Fruit fly (Drosophila melanogaster): ENCODE results near the gene dia.

The dia gene

dm6 chr2L:20807617-20808509 lies 49.9 kb downstream of the dia start:
- TF ChIP-seq EcR (GFP tag; optimal IDR thresholded peaks at IDR 0.05) (no peak), CG8478 (optimal IDR thresholded peaks at IDR 0.05) (no peak), psq (optimal IDR thresholded peaks at IDR 0.05) (no peak), Dll (optimal IDR thresholded peaks at IDR 0.05) (no peak), pan (optimal IDR thresholded peaks at IDR 0.05) (no peak), usp (GFP tag; optimal IDR thresholded peaks at IDR 0.05) (no peak)

- TF ChIP-seq pan (optimal IDR thresholded peaks at IDR 0.05) = no peak
- TF ChIP-seq usp (GFP tag; optimal IDR thresholded peaks at IDR 0.05) = no peak
- TF ChIP-seq EcR (GFP tag; optimal IDR thresholded peaks at IDR 0.05) = no peak
- no peak for TF ChIP-seq psq (optimal IDR thresholded peaks at IDR 0.05)
- TF ChIP-seq CG8478 (optimal IDR thresholded peaks at IDR 0.05) = no peak
- TF ChIP-seq Dll (optimal IDR thresholded peaks at IDR 0.05) = no peak
Measured at dm6 chr2L:20808510-20809195, 50.7 kb downstream of the dia start.

dm6 chr2L:20809229-20809628 lies 51.3 kb downstream of the dia start:
- TF ChIP-seq psq (optimal IDR thresholded peaks at IDR 0.05) (no peak), pan (optimal IDR thresholded peaks at IDR 0.05) (no peak), CG8478 (optimal IDR thresholded peaks at IDR 0.05) (no peak), usp (GFP tag; optimal IDR thresholded peaks at IDR 0.05) (no peak), Dll (optimal IDR thresholded peaks at IDR 0.05) (no peak), EcR (GFP tag; optimal IDR thresholded peaks at IDR 0.05) (no peak)

- no peak for TF ChIP-seq usp (GFP tag; optimal IDR thresholded peaks at IDR 0.05)
- no peak for TF ChIP-seq EcR (GFP tag; optimal IDR thresholded peaks at IDR 0.05)
- no peak for TF ChIP-seq pan (optimal IDR thresholded peaks at IDR 0.05)
- no peak for TF ChIP-seq CG8478 (optimal IDR thresholded peaks at IDR 0.05)
- no peak for TF ChIP-seq Dll (optimal IDR thresholded peaks at IDR 0.05)
- no peak for TF ChIP-seq psq (optimal IDR thresholded peaks at IDR 0.05)
Measured at dm6 chr2L:20811039-20811652, 53.2 kb downstream of the dia start.

dm6 chr2L:20812283-20813189 lies 54.6 kb downstream of the dia start:
- TF ChIP-seq CG8478 (optimal IDR thresholded peaks at IDR 0.05) (no peak), EcR (GFP tag; optimal IDR thresholded peaks at IDR 0.05) (peak in 1 of 2 experiments; percentile 38)

dm6 chr2L:20816140-20816539 lies 58.2 kb downstream of the dia start, which contains the start of gene CG33322:
TSS of gene CG33322 (minus strand) at chr2L:20816240.
- no peak for TF ChIP-seq Dll (optimal IDR thresholded peaks at IDR 0.05)
- TF ChIP-seq usp (GFP tag; optimal IDR thresholded peaks at IDR 0.05) = no peak
- TF ChIP-seq pan (optimal IDR thresholded peaks at IDR 0.05) = no peak
- TF ChIP-seq CG8478 (optimal IDR thresholded peaks at IDR 0.05) = no peak
- no peak for TF ChIP-seq psq (optimal IDR thresholded peaks at IDR 0.05)
- TF ChIP-seq EcR (GFP tag; optimal IDR thresholded peaks at IDR 0.05) = no peak

- TF ChIP-seq Dll (optimal IDR thresholded peaks at IDR 0.05) (no peak), usp (GFP tag; optimal IDR thresholded peaks at IDR 0.05) (no peak), EcR (GFP tag; optimal IDR thresholded peaks at IDR 0.05) (no peak), pan (optimal IDR thresholded peaks at IDR 0.05) (no peak), psq (optimal IDR thresholded peaks at IDR 0.05) (no peak), CG8478 (optimal IDR thresholded peaks at IDR 0.05) (no peak)
Measured at dm6 chr2L:20817170-20817569, 59.2 kb downstream of the dia start, which contains the start of gene CheB38b. TSS of gene CheB38b (minus strand) at chr2L:20817270.

Measured in whole organism.